Worm (Caenorhabditis elegans): ENCODE data around the gene hsp-12.6.

DNA sequence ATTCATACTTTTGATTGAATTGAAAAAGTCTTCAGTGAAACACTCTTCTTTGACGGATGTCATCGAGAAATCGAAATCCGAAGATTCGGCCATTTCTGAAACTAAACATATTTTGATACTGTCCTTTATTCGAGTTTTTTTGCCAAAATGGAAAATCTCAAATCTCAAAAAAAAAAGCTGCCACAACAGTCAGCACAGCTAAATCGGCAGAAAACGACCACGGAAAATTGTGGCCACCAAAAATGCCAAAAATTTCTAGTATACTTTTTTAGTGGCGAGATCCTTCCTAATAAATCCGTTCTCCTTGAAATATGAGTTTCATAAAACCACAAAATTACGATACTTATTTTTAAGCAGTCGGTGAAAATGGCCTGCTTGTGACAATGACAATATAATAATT lies 3.1 kb downstream of the hsp-12.6 start, which contains the start of gene F38E11.9:
- TF ChIP-seq elt-3 (tag; optimal IDR thresholded peaks at IDR 0.05): no peak
- TF ChIP-seq sptf-1 (tag; optimal IDR thresholded peaks at IDR 0.05): no peak
- TF ChIP-seq lsy-2 (tag; optimal IDR thresholded peaks at IDR 0.05): no peak
- no peak for TF ChIP-seq tbx-8 (GFP tag; optimal IDR thresholded peaks at IDR 0.05)
- no peak for TF ChIP-seq pha-4 (tag; optimal IDR thresholded peaks at IDR 0.05)
- TF ChIP-seq unc-62 (GFP tag; optimal IDR thresholded peaks at IDR 0.05): no peak
- TF ChIP-seq sem-2 (GFP tag; optimal IDR thresholded peaks at IDR 0.05): no peak
- TF ChIP-seq flh-1 (GFP tag; optimal IDR thresholded peaks at IDR 0.05): no peak
- no peak for TF ChIP-seq snpc-4 (tag; optimal IDR thresholded peaks at IDR 0.05)
